Worm (Caenorhabditis elegans) whole organism, early embryonic: ENCODE results near the gene somi-1.

Source experiments
- ama-1 ChIP-seq: fragments of 150-350 bp; optimal IDR thresholded peaks from 2 replicates; lab custom pipeline; 2014
- ceh-13 ChIP-seq: fragments of 200-800 bp; sonication (Bioruptor generic); optimal IDR thresholded peaks from 2 replicates; lab custom pipeline; 2018; ENCODE audit warnings: mild to moderate bottlenecking, missing genetic modification characterization, missing compliant biosample characterization
- ceh-36 ChIP-seq: sonication (generic microtip); optimal IDR thresholded peaks from 2 replicates; lab custom pipeline; 2016; ENCODE audit warnings: missing genetic modification characterization, inconsistent platforms, missing compliant biosample characterization
- flt-1 ChIP-seq: fragments of 200-800 bp; sonication (Bioruptor generic); IDR thresholded peaks from 2 replicates; pipeline ENCODE4 v1.3.6; 2022; ENCODE audit warnings: missing genetic modification characterization, missing compliant biosample characterization
- hmg-4 ChIP-seq: fragments of 200-800 bp; sonication (Bioruptor generic); optimal IDR thresholded peaks from 2 replicates; lab custom pipeline; 2018; ENCODE audit warnings: mild to moderate bottlenecking, missing genetic modification characterization, missing compliant biosample characterization
- scrt-1 ChIP-seq: fragments of 200-800 bp; sonication (Bioruptor generic); IDR thresholded peaks from 2 replicates; pipeline ENCODE4 v1.3.6; 2022; ENCODE audit warnings: missing genetic modification characterization, missing compliant biosample characterization
- sea-1 ChIP-seq: fragments of 200-800 bp; sonication (Bioruptor generic); conservative IDR thresholded peaks from 2 replicates; pipeline ENCODE4 v1.3.6; 2022; ENCODE audit warnings: missing genetic modification characterization, missing compliant biosample characterization
- tbx-11 ChIP-seq: fragments of 200-800 bp; sonication (Bioruptor generic); IDR thresholded peaks from 2 replicates; pipeline ENCODE4 v1.3.6; 2022; ENCODE audit warnings: missing genetic modification characterization, missing compliant biosample characterization
- tbx-37 ChIP-seq: fragments of 200-800 bp; sonication (Bioruptor generic); conservative IDR thresholded peaks from 2 replicates; pipeline ENCODE4 v1.3.6; 2022; ENCODE audit warnings: missing genetic modification reagents, missing genetic modification characterization, missing compliant biosample characterization

- TF ChIP-seq ama-1 (lab: Kevin White, UChicago): no peak
- TF ChIP-seq tbx-11: no peak
- TF ChIP-seq hmg-4 (GFP tag; lab: Kevin White, UChicago): no peak
- TF ChIP-seq tbx-37 (GFP tag; lab: Robert Waterston, UW): no peak
- TF ChIP-seq flt-1 (GFP tag; lab: Robert Waterston, UW): no peak
- no peak for TF ChIP-seq scrt-1 (GFP tag; lab: Robert Waterston, UW)
- no peak for TF ChIP-seq ceh-36 (tag; lab: Kevin White, UChicago)
- no peak for TF ChIP-seq ceh-13 (GFP tag; lab: Kevin White, UChicago)
- no peak for TF ChIP-seq sea-1 (GFP tag; lab: Robert Waterston, UW)
These were observed 51.4 kb downstream of the somi-1 start, which contains the start of the genes str-4 and lgc-48 for ce11 chrV:13339633-13340290.
